Fruit fly (Drosophila melanogaster): ENCODE measurements around the gene nub.

Gene nub

DNA sequence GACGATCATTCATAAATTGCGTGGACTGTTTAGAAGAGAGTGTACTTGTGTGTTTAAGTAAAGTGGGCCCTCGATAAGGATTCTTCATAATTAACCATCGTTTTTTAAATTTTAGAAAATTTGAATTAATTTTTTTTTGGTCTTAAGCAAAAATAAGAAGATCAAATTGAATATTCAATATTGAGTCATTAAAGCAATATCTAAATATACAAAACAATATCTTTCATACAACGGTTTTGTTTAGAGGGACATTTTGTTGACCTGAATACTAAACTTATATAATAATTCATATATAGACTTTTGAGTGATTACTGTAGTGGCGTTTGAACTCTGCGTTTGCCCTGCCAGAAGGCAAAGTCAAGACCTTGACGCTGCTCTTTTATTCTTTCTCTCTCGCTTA lies 45.4 kb upstream of the nub start (continued):
- no peak for TF ChIP-seq lola (GFP tag; optimal IDR thresholded peaks at IDR 0.05)
- TF ChIP-seq Six4 (GFP tag; optimal IDR thresholded peaks at IDR 0.05): no peak
- peak; percentile 74 for TF ChIP-seq Hmr (GFP tag; optimal IDR thresholded peaks at IDR 0.05)
- TF ChIP-seq CG33557 (GFP tag; optimal IDR thresholded peaks at IDR 0.05): no peak
- no peak for TF ChIP-seq eyg (GFP tag; optimal IDR thresholded peaks at IDR 0.05)
- TF ChIP-seq tin (GFP tag; optimal IDR thresholded peaks at IDR 0.05): peak; percentile 12
- TF ChIP-seq CG11247 (GFP tag; IDR thresholded peaks at IDR 0.05): peak; percentile 14; the same call in 1 of the 2 replicates
- no peak for TF ChIP-seq bsh (GFP tag; optimal IDR thresholded peaks at IDR 0.05)
- peak; percentile 43; the same call in 1 of the 2 replicates for TF ChIP-seq sob (GFP tag; IDR thresholded peaks at IDR 0.05)
- no peak for TF ChIP-seq CG34422 (GFP tag; IDR thresholded peaks at IDR 0.05)
- no peak for TF ChIP-seq CG17802 (tag; optimal IDR thresholded peaks at IDR 0.05)
- TF ChIP-seq Mad (GFP tag; optimal IDR thresholded peaks at IDR 0.05): no peak
- TF ChIP-seq Dad (GFP tag; optimal IDR thresholded peaks at IDR 0.05): no peak
- TF ChIP-seq CG4360 (GFP tag; IDR thresholded peaks at IDR 0.05): no peak
- no peak for TF ChIP-seq tio (GFP tag; optimal IDR thresholded peaks at IDR 0.05)
- TF ChIP-seq Ada2b (GFP tag; IDR thresholded peaks at IDR 0.05): peak; percentile 24; the same call in 1 of the 2 replicates
- TF ChIP-seq Lpt (GFP tag; optimal IDR thresholded peaks at IDR 0.05): no peak
- no peak for TF ChIP-seq CG4617 (GFP tag; optimal IDR thresholded peaks at IDR 0.05; ENCODE audit: borderline replicate concordance)
- TF ChIP-seq PHDP (tag; optimal IDR thresholded peaks at IDR 0.05): peak; percentile 74
- TF ChIP-seq Deaf1 (tag; optimal IDR thresholded peaks at IDR 0.05): peak; percentile 49
- TF ChIP-seq CG6791 (GFP tag; IDR thresholded peaks at IDR 0.05; ENCODE audit: partially characterized antibody): no peak
- no peak for TF ChIP-seq Ssrp (tag; optimal IDR thresholded peaks at IDR 0.05)
- TF ChIP-seq CG9727 (GFP tag; optimal IDR thresholded peaks at IDR 0.05): peak; percentile 61

DNA sequence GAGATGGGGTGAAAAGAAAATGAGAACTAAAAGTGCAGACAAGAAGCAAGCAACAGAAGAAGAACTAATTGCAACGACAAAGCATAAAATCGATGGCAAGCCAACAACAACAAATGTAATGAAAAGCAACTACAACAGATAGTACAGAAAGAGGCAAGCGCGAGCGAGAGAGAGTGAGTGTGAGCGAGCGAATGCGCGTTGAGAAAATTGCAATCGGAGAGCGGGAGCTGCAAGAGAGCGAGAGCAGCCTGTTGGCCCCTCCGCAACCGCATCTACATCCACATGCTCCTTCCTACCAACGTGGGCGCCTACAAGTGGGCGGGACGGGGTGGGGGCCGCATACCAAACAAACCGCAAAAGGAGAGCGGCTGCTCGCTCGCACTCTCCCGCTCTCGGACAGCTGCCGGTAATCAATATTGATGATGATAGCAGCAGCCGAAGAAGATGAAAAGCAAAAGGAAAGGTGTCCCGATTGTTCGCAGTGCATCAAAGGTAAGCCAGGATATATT lies 44.3 kb upstream of the nub start:
- TF ChIP-seq Fer1 (GFP tag; optimal IDR thresholded peaks at IDR 0.05) (peak; percentile 22), Atf3 (GFP tag; optimal IDR thresholded peaks at IDR 0.05) (no peak), al (GFP tag; IDR thresholded peaks at IDR 0.05) (no peak), nerfin-1 (tag; optimal IDR thresholded peaks at IDR 0.05) (no peak), ems (GFP tag; optimal IDR thresholded peaks at IDR 0.05) (no peak), hkb (optimal IDR thresholded peaks at IDR 0.05) (no peak), hkb (GFP tag; IDR thresholded peaks at IDR 0.05) (no peak), en (GFP tag; optimal IDR thresholded peaks at IDR 0.05) (no peak), CG1792 (GFP tag; optimal IDR thresholded peaks at IDR 0.05) (no peak), Xbp1 (GFP tag; optimal IDR thresholded peaks at IDR 0.05) (no peak), zen2 (GFP tag; IDR thresholded peaks at IDR 0.05; ENCODE audit: partially characterized antibody) (peak; percentile 60; the same call in 2 of the 3 replicates), unpg (GFP tag; optimal IDR thresholded peaks at IDR 0.05) (no peak), CG7963 (GFP tag; IDR thresholded peaks at IDR 0.05; ENCODE audit: partially characterized antibody) (no peak), CG9876 (GFP tag; optimal IDR thresholded peaks at IDR 0.05) (no peak), Atf6 (GFP tag; IDR thresholded peaks at IDR 0.05) (no peak), Scr (GFP tag; IDR thresholded peaks at IDR 0.05; ENCODE audit: partially characterized antibody) (no peak), CG33557 (GFP tag; optimal IDR thresholded peaks at IDR 0.05) (no peak), CG32532 (GFP tag; IDR thresholded peaks at IDR 0.05) (peak; percentile 32; the same call in 1 of the 2 replicates), h (optimal IDR thresholded peaks at IDR 0.05) (no peak), Sin3A (optimal IDR thresholded peaks at IDR 0.05) (no peak), Dll (GFP tag; IDR thresholded peaks at IDR 0.05; ENCODE audit: partially characterized antibody) (peak; percentile 60; the same call in 2 of the 4 replicates), odd (GFP tag; optimal IDR thresholded peaks at IDR 0.05) (no peak), nau (GFP tag; optimal IDR thresholded peaks at IDR 0.05) (peak; percentile 62), org-1 (GFP tag; optimal IDR thresholded peaks at IDR 0.05) (no peak), toy (GFP tag; IDR thresholded peaks at IDR 0.05) (no peak), seq (GFP tag; IDR thresholded peaks at IDR 0.05) (no peak), CG3847 (GFP tag; IDR thresholded peaks at IDR 0.05) (no peak), stc (GFP tag; IDR thresholded peaks at IDR 0.05) (no peak), lbe (GFP tag; optimal IDR thresholded peaks at IDR 0.05) (peak; percentile 15), gcm (GFP tag; optimal IDR thresholded peaks at IDR 0.05) (no peak)
